Fruit fly (Drosophila melanogaster): Measurements from ENCODE around the gene CG5276.

Gene CG5276

DNA sequence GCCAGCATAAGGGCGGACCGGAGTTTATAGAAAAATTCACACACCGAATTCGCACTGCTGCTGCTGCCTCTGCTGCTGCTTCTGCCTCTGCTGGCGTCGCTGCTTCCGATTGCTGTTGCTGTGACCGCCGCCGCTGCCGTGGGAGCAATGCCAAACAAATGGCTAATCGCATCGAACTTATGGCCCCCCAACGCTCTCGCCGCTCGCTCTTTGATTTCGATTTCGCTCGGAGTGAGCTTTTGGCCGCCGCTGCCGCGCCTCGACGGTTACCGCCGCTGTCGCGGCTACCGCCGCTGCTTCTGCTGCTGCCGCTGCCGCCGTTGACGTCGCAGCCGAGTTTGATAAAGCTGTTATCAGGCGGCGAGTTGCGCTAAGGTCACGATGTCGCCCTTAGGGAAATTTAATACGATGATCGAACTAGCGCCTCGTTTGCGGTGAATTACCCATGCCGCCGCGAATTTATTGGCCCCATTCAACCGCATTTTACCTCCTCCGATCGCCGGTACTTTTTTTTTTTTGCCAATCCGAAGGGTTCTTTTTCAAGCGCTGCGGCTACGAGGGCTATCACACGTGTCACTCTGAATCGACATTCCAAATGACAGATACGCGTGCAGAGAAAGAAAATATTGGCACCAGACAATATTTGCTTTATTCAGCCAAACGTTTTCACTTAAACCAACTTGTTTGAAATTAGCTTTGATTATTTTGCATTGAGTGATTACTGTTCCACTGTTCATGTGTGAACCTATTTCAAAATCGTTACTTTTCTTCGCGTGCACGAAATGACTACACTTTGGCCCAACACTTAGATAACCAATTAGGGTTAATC lies 26.7 kb downstream of the CG5276 start (continued):
- TF ChIP-seq CG12236 (GFP tag; optimal IDR thresholded peaks at IDR 0.05) (peak; percentile 17), Bdp1 (GFP tag; optimal IDR thresholded peaks at IDR 0.05) (peak; percentile 47), wek (GFP tag; optimal IDR thresholded peaks at IDR 0.05) (no peak), sug (tag; optimal IDR thresholded peaks at IDR 0.05) (peak; percentile 50), cad (GFP tag; optimal IDR thresholded peaks at IDR 0.05) (no peak), slp2 (GFP tag; optimal IDR thresholded peaks at IDR 0.05) (peak; percentile 17), trem (tag; optimal IDR thresholded peaks at IDR 0.05) (no peak), CG11085 (GFP tag; IDR thresholded peaks at IDR 0.05) (peak; percentile 71), dan (GFP tag; IDR thresholded peaks at IDR 0.05) (no peak), HLHmδ (GFP tag; optimal IDR thresholded peaks at IDR 0.05) (no peak), Meics (GFP tag; optimal IDR thresholded peaks at IDR 0.05) (peak; percentile 77), CG9215 (GFP tag; IDR thresholded peaks at IDR 0.05) (peak; percentile 78), CG12155 (GFP tag; optimal IDR thresholded peaks at IDR 0.05) (peak; percentile 59), odd (GFP tag; optimal IDR thresholded peaks at IDR 0.05) (no peak), CG17385 (GFP tag; optimal IDR thresholded peaks at IDR 0.05) (peak; percentile 60), Med (GFP tag) (peak; percentile 93), D19B (GFP tag; optimal IDR thresholded peaks at IDR 0.05) (peak; percentile 46), CG18011 (GFP tag; optimal IDR thresholded peaks at IDR 0.05) (peak; percentile 37), wdn (GFP tag; IDR thresholded peaks at IDR 0.05) (peak; percentile 54; the same call in 1 of the 2 replicates), CG12942 (GFP tag; optimal IDR thresholded peaks at IDR 0.05) (peak; percentile 29), Ssrp (tag; optimal IDR thresholded peaks at IDR 0.05) (peak; percentile 44), pfk (GFP tag; optimal IDR thresholded peaks at IDR 0.05) (no peak), MBD-R2 (GFP tag; IDR thresholded peaks at IDR 0.05) (peak; percentile 58), CG30403 (GFP tag; optimal IDR thresholded peaks at IDR 0.05) (peak; percentile 64), CG10979 (tag; optimal IDR thresholded peaks at IDR 0.05) (peak; percentile 46), CG9437 (GFP tag; optimal IDR thresholded peaks at IDR 0.05) (peak; percentile 37), CG6654 (GFP tag; optimal IDR thresholded peaks at IDR 0.05) (no peak), GATAe (GFP tag; conservative IDR thresholded peaks at IDR 0.05) (peak; percentile 90), CG4854 (GFP tag; optimal IDR thresholded peaks at IDR 0.05) (peak; percentile 4), tll (GFP tag; optimal IDR thresholded peaks at IDR 0.05) (no peak), crc (GFP tag; optimal IDR thresholded peaks at IDR 0.05) (peak; percentile 27), onecut (GFP tag; IDR thresholded peaks at IDR 0.05) (peak; percentile 45), fru (optimal IDR thresholded peaks at IDR 0.05) (no peak), pros (GFP tag; optimal IDR thresholded peaks at IDR 0.05) (no peak), cas (GFP tag; IDR thresholded peaks at IDR 0.05) (peak; percentile 62; the same call in 1 of the 2 replicates), CG9797 (GFP tag; optimal IDR thresholded peaks at IDR 0.05) (no peak), CG10654 (GFP tag; optimal IDR thresholded peaks at IDR 0.05) (peak; percentile 65), CG5180 (GFP tag; optimal IDR thresholded peaks at IDR 0.05) (peak; percentile 9), CG4282 (GFP tag; optimal IDR thresholded peaks at IDR 0.05) (no peak), CG3838 (GFP tag; optimal IDR thresholded peaks at IDR 0.05) (no peak), lbe (GFP tag; optimal IDR thresholded peaks at IDR 0.05) (no peak), bigmax (GFP tag; optimal IDR thresholded peaks at IDR 0.05) (no peak), Doc3 (GFP tag; IDR thresholded peaks at IDR 0.05; ENCODE audit: partially characterized antibody) (no peak), CG14860 (GFP tag; IDR thresholded peaks at IDR 0.05; ENCODE audit: partially characterized antibody) (no peak), CG7987 (GFP tag; optimal IDR thresholded peaks at IDR 0.05) (peak; percentile 49), chm (GFP tag; IDR thresholded peaks at IDR 0.05) (peak; percentile 68), da (GFP tag; optimal IDR thresholded peaks at IDR 0.05) (no peak), CG6272 (GFP tag; IDR thresholded peaks at IDR 0.05) (peak; percentile 63), CG7963 (GFP tag; IDR thresholded peaks at IDR 0.05; ENCODE audit: partially characterized antibody) (no peak)

All from whole organism, embryonic.